Fruit fly (Drosophila melanogaster) whole organism, embryonic: Measurements from ENCODE around the gene borr.

ENCODE experiments used
- CG13624 ChIP-seq: fragments of 200-800 bp; sonication (Bioruptor generic); optimal IDR thresholded peaks from 2 replicates; lab custom pipeline; 2016; ENCODE audit warnings: missing biosample characterization, missing genetic modification characterization
- CG2875 ChIP-seq: fragments of 200-800 bp; sonication (Bioruptor generic); optimal IDR thresholded peaks from 2 replicates; lab custom pipeline; 2017; ENCODE audit warnings: missing biosample characterization, mild to moderate bottlenecking, missing genetic modification characterization, missing genetic modification reagents
- CG5245 ChIP-seq: fragments of 200-800 bp; sonication (Bioruptor generic); optimal IDR thresholded peaks from 3 replicates; lab custom pipeline; 2016; ENCODE audit warnings: missing biosample characterization, missing genetic modification characterization
- CG8089 ChIP-seq: fragments of 200-800 bp; sonication (Bioruptor generic); optimal IDR thresholded peaks from 3 replicates; lab custom pipeline; 2016; ENCODE audit warnings: missing biosample characterization, missing genetic modification characterization
- Lpt ChIP-seq: fragments of >200 bp; optimal IDR thresholded peaks from 2 replicates; lab custom pipeline; 2018; ENCODE audit warnings: missing biosample characterization, missing genetic modification characterization
- aop ChIP-seq: fragments of 200-800 bp; sonication (Bioruptor generic); IDR thresholded peaks from 2 replicates; pipeline ENCODE4 v1.3.6; 2022; ENCODE audit warnings: missing biosample characterization, missing genetic modification characterization
- crp ChIP-seq, 2 experiments: fragments of 200-800 bp; sonication (Bioruptor generic); optimal IDR thresholded peaks; 2 replicates in 1 of 2; 3 replicates in 1 of 2; lab custom pipeline; 2017; ENCODE audit warnings: missing biosample characterization in 2 of 2, missing genetic modification characterization in 2 of 2, mild to moderate bottlenecking in 1 of 2, moderate library complexity in 1 of 2
- disco-r ChIP-seq: fragments of 200-800 bp; sonication (Bioruptor generic); optimal IDR thresholded peaks from 2 replicates; lab custom pipeline; 2016; ENCODE audit warnings: missing biosample characterization, missing genetic modification characterization
- gcm2 ChIP-seq: fragments of 200-800 bp; sonication (Bioruptor generic); optimal IDR thresholded peaks from 2 replicates; lab custom pipeline; 2016; ENCODE audit warnings: missing biosample characterization, missing genetic modification characterization
- oc ChIP-seq: fragments of 200-800 bp; sonication (Bioruptor generic); optimal IDR thresholded peaks from 2 replicates; lab custom pipeline; 2018; ENCODE audit warnings: missing biosample characterization, mild to moderate bottlenecking, missing genetic modification characterization, moderate library complexity
- pum ChIP-seq: fragments of 200-800 bp; sonication (Bioruptor generic); optimal IDR thresholded peaks from 2 replicates; lab custom pipeline; 2016; ENCODE audit warnings: missing biosample characterization, missing genetic modification characterization
- shn ChIP-seq: fragments of 200-800 bp; sonication (Bioruptor generic); optimal IDR thresholded peaks from 3 replicates; lab custom pipeline; 2016; ENCODE audit warnings: missing biosample characterization, missing genetic modification characterization
- sna ChIP-seq: fragments of 200-800 bp; sonication (Bioruptor generic); IDR thresholded peaks from 2 replicates; pipeline ENCODE4 v1.3.6; 2022; ENCODE audit warnings: missing biosample characterization, missing genetic modification characterization; ENCODE audit not compliant: partially characterized antibody
- unpg ChIP-seq: fragments of 200-800 bp; sonication (Bioruptor generic); optimal IDR thresholded peaks from 3 replicates; lab custom pipeline; 2018; ENCODE audit warnings: missing biosample characterization, mild to moderate bottlenecking, missing genetic modification characterization, moderate library complexity

- peak; percentile 47 for TF ChIP-seq oc (tag; lab: Kevin White, UChicago)
- TF ChIP-seq unpg (GFP tag; lab: Kevin White, UChicago), result no peak
- no peak for TF ChIP-seq gcm2
- no peak for TF ChIP-seq CG2875 (GFP tag; lab: Kevin White, UChicago)
- no peak for TF ChIP-seq disco-r (GFP tag; lab: Kevin White, UChicago)
- no peak for TF ChIP-seq crp (GFP tag; optimal IDR thresholded peaks at IDR 0.05; lab: Kevin White, UChicago)
- no peak for TF ChIP-seq CG13624
- no peak for TF ChIP-seq pum (GFP tag; lab: Kevin White, UChicago)
- no peak for TF ChIP-seq sna (GFP tag; lab: Robert Waterston, UW)
- TF ChIP-seq aop, result no peak
- TF ChIP-seq CG8089 (GFP tag; lab: Kevin White, UChicago), result no peak
- no peak for TF ChIP-seq shn (GFP tag; lab: Kevin White, UChicago)
- no peak for TF ChIP-seq Lpt (GFP tag; lab: Kevin White, UChicago)
- no peak for TF ChIP-seq CG5245 (GFP tag; lab: Kevin White, UChicago)
Observed at dm6 chr2L:9213626-9214025, 39.3 kb downstream of the borr start.
